Fruit fly (Drosophila melanogaster): ENCODE measurements around the gene CG17991.
A peak's percentile ranks its signal among the peaks of the same experiment; 100 is the strongest.

Gene CG17991

DNA sequence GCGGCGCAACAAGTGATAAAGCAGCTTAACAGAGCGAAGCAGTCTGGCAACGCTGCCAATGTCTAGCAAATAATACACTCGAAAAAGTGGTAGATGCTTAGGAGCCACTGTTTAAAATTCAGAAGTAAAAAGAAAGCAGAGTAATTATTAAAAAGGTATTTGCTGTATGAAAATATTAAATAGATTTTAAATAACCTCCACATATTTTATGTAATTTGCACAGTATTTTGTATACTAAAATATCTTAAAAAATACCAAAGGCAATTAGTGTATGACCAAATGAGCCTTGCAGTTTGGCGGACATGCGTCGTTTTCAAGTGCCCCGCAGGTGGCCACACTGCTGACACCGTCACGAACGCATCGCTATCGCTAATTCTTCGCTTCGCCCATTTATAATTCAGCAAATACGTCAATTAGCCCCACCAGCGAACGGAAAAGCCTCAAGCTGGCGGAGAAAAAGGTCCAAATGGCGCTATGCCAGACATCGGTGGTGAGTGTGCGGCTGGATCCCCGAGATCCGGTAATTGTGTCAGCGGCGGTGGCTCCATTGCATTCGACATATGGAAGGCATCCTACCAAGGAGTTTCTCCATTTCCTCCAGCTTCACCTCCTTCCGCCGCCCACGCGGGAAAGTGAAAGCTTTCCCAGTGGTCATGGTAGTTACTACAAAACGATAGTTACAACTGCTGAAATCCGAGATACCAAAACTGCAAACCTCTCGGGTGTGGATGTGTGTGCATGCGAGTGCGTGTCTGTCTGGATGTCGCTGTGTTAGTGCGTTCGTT lies 12.3 kb downstream of the CG17991 start, which contains the start of gene pll (continued):
- no peak for TF ChIP-seq CG11504 (tag; optimal IDR thresholded peaks at IDR 0.05)
- TF ChIP-seq Lim3 (GFP tag; IDR thresholded peaks at IDR 0.05): 0 out of 2 replicates have a peak, but pooled peaks have one; percentile 7
- TF ChIP-seq BEAF-32 (GFP tag; optimal IDR thresholded peaks at IDR 0.05): peak; percentile 83
- TF ChIP-seq Dip2 (GFP tag; IDR thresholded peaks at IDR 0.05): no peak
- peak; percentile 96 for TF ChIP-seq CG9797 (GFP tag; optimal IDR thresholded peaks at IDR 0.05)
- peak; percentile 29; the same call in 1 of the 3 replicates for TF ChIP-seq CG16813 (GFP tag; IDR thresholded peaks at IDR 0.05; ENCODE audit: partially characterized antibody)
- TF ChIP-seq Trl (optimal IDR thresholded peaks at IDR 0.05): no peak
- TF ChIP-seq Trl (GFP tag; optimal IDR thresholded peaks at IDR 0.05): peak; percentile 68
- peak; percentile 84 for TF ChIP-seq Hsf (GFP tag; optimal IDR thresholded peaks at IDR 0.05)
- no peak for TF ChIP-seq tna (GFP tag; IDR thresholded peaks at IDR 0.05; ENCODE audit: partially characterized antibody)
- peak; percentile 91 for TF ChIP-seq zfh1 (GFP tag; IDR thresholded peaks at IDR 0.05)
- TF ChIP-seq Sox100B (GFP tag; optimal IDR thresholded peaks at IDR 0.05): no peak
- peak; percentile 36 for TF ChIP-seq pnt (GFP tag; optimal IDR thresholded peaks at IDR 0.05)
- peak; percentile 61 for TF ChIP-seq Hmx (GFP tag; optimal IDR thresholded peaks at IDR 0.05)
- peak; percentile 40 for TF ChIP-seq CG17802 (tag; optimal IDR thresholded peaks at IDR 0.05)
- TF ChIP-seq D (optimal IDR thresholded peaks at IDR 0.05): peak; percentile 18
- TF ChIP-seq D (GFP tag; optimal IDR thresholded peaks at IDR 0.05): peak; percentile 46
- TF ChIP-seq pfk (GFP tag; optimal IDR thresholded peaks at IDR 0.05): no peak
- no peak for TF ChIP-seq abd-A (tag; optimal IDR thresholded peaks at IDR 0.05)
- TF ChIP-seq chinmo (GFP tag; IDR thresholded peaks at IDR 0.05; ENCODE audit: partially characterized antibody): 0 out of 4 replicates have a peak, but pooled peaks have one; percentile 60
- peak; percentile 90 for TF ChIP-seq B-H1 (GFP tag; IDR thresholded peaks at IDR 0.05)
- no peak for TF ChIP-seq Hr39 (optimal IDR thresholded peaks at IDR 0.05)
- TF ChIP-seq amos (GFP tag; IDR thresholded peaks at IDR 0.05; ENCODE audit: partially characterized antibody): peak; percentile 50; the same call in 1 of the 2 replicates
- peak; percentile 86 for TF ChIP-seq CG30403 (GFP tag; optimal IDR thresholded peaks at IDR 0.05)
- TF ChIP-seq CG2889 (GFP tag; IDR thresholded peaks at IDR 0.05): peak; percentile 84
- peak; percentile 36 for TF ChIP-seq tup (GFP tag; optimal IDR thresholded peaks at IDR 0.05)
- TF ChIP-seq Atf3 (GFP tag; optimal IDR thresholded peaks at IDR 0.05): peak; percentile 5
- peak; percentile 65; the same call in 1 of the 2 replicates for TF ChIP-seq GATAe (GFP tag; conservative IDR thresholded peaks at IDR 0.05)
- TF ChIP-seq z (GFP tag; IDR thresholded peaks at IDR 0.05): no peak
- TF ChIP-seq Dp (GFP tag; optimal IDR thresholded peaks at IDR 0.05): peak; percentile 46
- peak; percentile 27 for TF ChIP-seq Atf-2 (GFP tag; optimal IDR thresholded peaks at IDR 0.05)
- peak; percentile 84 for TF ChIP-seq unpg (GFP tag; optimal IDR thresholded peaks at IDR 0.05)
- TF ChIP-seq CG12744 (GFP tag; optimal IDR thresholded peaks at IDR 0.05): peak; percentile 77
- TF ChIP-seq Xbp1 (GFP tag; optimal IDR thresholded peaks at IDR 0.05): peak; percentile 87
- no peak for TF ChIP-seq lov (optimal IDR thresholded peaks at IDR 0.05)
- TF ChIP-seq lov (GFP tag; IDR thresholded peaks at IDR 0.05): peak; percentile 76; the same call in 1 of the 3 replicates
- TF ChIP-seq CG9215 (GFP tag; IDR thresholded peaks at IDR 0.05): peak; percentile 85
- TF ChIP-seq ab (GFP tag; optimal IDR thresholded peaks at IDR 0.05): peak; percentile 6
- TF ChIP-seq gcm (GFP tag; optimal IDR thresholded peaks at IDR 0.05): peak; percentile 72
- TF ChIP-seq ato (GFP tag; IDR thresholded peaks at IDR 0.05; ENCODE audit: partially characterized antibody): no peak
- TF ChIP-seq Hey (tag; optimal IDR thresholded peaks at IDR 0.05): no peak
- peak; percentile 86 for TF ChIP-seq so (GFP tag; IDR thresholded peaks at IDR 0.05)
- TF ChIP-seq her (GFP tag; optimal IDR thresholded peaks at IDR 0.05): no peak
- no peak for TF ChIP-seq CG7839 (tag; optimal IDR thresholded peaks at IDR 0.05)
- TF ChIP-seq CG2712 (tag; optimal IDR thresholded peaks at IDR 0.05): peak; percentile 90
- peak; percentile 56 for TF ChIP-seq sug (tag; optimal IDR thresholded peaks at IDR 0.05)
- TF ChIP-seq Chrac-16 (GFP tag; optimal IDR thresholded peaks at IDR 0.05): peak; percentile 86
- TF ChIP-seq CG18619 (GFP tag; optimal IDR thresholded peaks at IDR 0.05): peak; percentile 68
- TF ChIP-seq stwl (tag; optimal IDR thresholded peaks at IDR 0.05): peak; percentile 62
- peak; percentile 87 for TF ChIP-seq Atf6 (GFP tag; IDR thresholded peaks at IDR 0.05)
